Fruit fly (Drosophila melanogaster): Measurements from ENCODE around the gene Rala.

Gene Rala

dm6 chrX:3686469-3687410 is 32.7 kb downstream of the Rala start (continued):
- peak; percentile 62 for TF ChIP-seq nau (GFP tag; optimal IDR thresholded peaks at IDR 0.05)
- peak; percentile 90 for TF ChIP-seq row (GFP tag; IDR thresholded peaks at IDR 0.05)
- no peak for TF ChIP-seq danr (GFP tag; IDR thresholded peaks at IDR 0.05)
- TF ChIP-seq CG32767 (GFP tag; IDR thresholded peaks at IDR 0.05) = peak; percentile 60; the same call in 1 of the 2 replicates
- peak; percentile 75 for TF ChIP-seq ara (GFP tag; IDR thresholded peaks at IDR 0.05)
- no peak for TF ChIP-seq sr (GFP tag; IDR thresholded peaks at IDR 0.05)
- no peak for TF ChIP-seq CG7372 (GFP tag; IDR thresholded peaks at IDR 0.05)
- TF ChIP-seq Ada2b (GFP tag; IDR thresholded peaks at IDR 0.05) = peak; percentile 4; the same call in 1 of the 2 replicates
- peak; percentile 71 for TF ChIP-seq gcm (GFP tag; optimal IDR thresholded peaks at IDR 0.05)
- peak; percentile 24 for TF ChIP-seq sqz (GFP tag; optimal IDR thresholded peaks at IDR 0.05)
- TF ChIP-seq twi (tag; optimal IDR thresholded peaks at IDR 0.05) = peak; percentile 65
- no peak for TF ChIP-seq CG17612 (GFP tag; IDR thresholded peaks at IDR 0.05)
- TF ChIP-seq CG9727 (GFP tag; optimal IDR thresholded peaks at IDR 0.05) = peak; percentile 34
- TF ChIP-seq CG9437 (GFP tag; optimal IDR thresholded peaks at IDR 0.05) = peak; percentile 50
- TF ChIP-seq hkb (optimal IDR thresholded peaks at IDR 0.05) = no peak
- TF ChIP-seq hkb (GFP tag; IDR thresholded peaks at IDR 0.05) = peak; percentile 56
- no peak for TF ChIP-seq pan (optimal IDR thresholded peaks at IDR 0.05)
- peak in 1 of 2 experiments; percentile 64 for TF ChIP-seq pan (GFP tag; optimal IDR thresholded peaks at IDR 0.05 in 1 of 2, IDR thresholded peaks at IDR 0.05 in 1 of 2)
- TF ChIP-seq rib (GFP tag; IDR thresholded peaks at IDR 0.05) = no peak
- TF ChIP-seq CG11093 (GFP tag; IDR thresholded peaks at IDR 0.05) = peak; percentile 55; the same call in 2 of the 3 replicates
- TF ChIP-seq pzg (GFP tag; optimal IDR thresholded peaks at IDR 0.05) = no peak
- no peak for TF ChIP-seq bbx (GFP tag; IDR thresholded peaks at IDR 0.05; ENCODE audit: partially characterized antibody)
- TF ChIP-seq br (optimal IDR thresholded peaks at IDR 0.05) = no peak
- TF ChIP-seq CG17568 (GFP tag; optimal IDR thresholded peaks at IDR 0.05) = peak; percentile 52
- TF ChIP-seq CG11085 (GFP tag; IDR thresholded peaks at IDR 0.05) = no peak
- TF ChIP-seq disco-r (GFP tag; optimal IDR thresholded peaks at IDR 0.05) = no peak
- no peak for TF ChIP-seq da (GFP tag; optimal IDR thresholded peaks at IDR 0.05)
- peak; percentile 24 for TF ChIP-seq Lhr (GFP tag; optimal IDR thresholded peaks at IDR 0.05)
- TF ChIP-seq CG10565 (GFP tag; optimal IDR thresholded peaks at IDR 0.05) = no peak
- no peak for TF ChIP-seq Poxn (GFP tag; IDR thresholded peaks at IDR 0.05)
- no peak for TF ChIP-seq CG8478 (optimal IDR thresholded peaks at IDR 0.05)
- TF ChIP-seq yki (optimal IDR thresholded peaks at IDR 0.05) = no peak
- TF ChIP-seq salm (tag; optimal IDR thresholded peaks at IDR 0.05) = peak; percentile 19
- TF ChIP-seq Atf3 (GFP tag; optimal IDR thresholded peaks at IDR 0.05) = peak; percentile 67
- no peak for TF ChIP-seq CG10543 (GFP tag; optimal IDR thresholded peaks at IDR 0.05)
- TF ChIP-seq Usf (GFP tag; optimal IDR thresholded peaks at IDR 0.05) = no peak
- TF ChIP-seq CG2678 (tag; optimal IDR thresholded peaks at IDR 0.05) = peak; percentile 82
- TF ChIP-seq unpg (GFP tag; optimal IDR thresholded peaks at IDR 0.05) = peak; percentile 78
- no peak for TF ChIP-seq TFAM (GFP tag; optimal IDR thresholded peaks at IDR 0.05)
- peak; percentile 29 for TF ChIP-seq NC2α (GFP tag; optimal IDR thresholded peaks at IDR 0.05)
- peak; percentile 73 for TF ChIP-seq nerfin-1 (tag; optimal IDR thresholded peaks at IDR 0.05)
- peak; percentile 76 for TF ChIP-seq Ptx1 (GFP tag; IDR thresholded peaks at IDR 0.05)
- TF ChIP-seq Camta (GFP tag; optimal IDR thresholded peaks at IDR 0.05) = peak; percentile 65
- TF ChIP-seq dpn (GFP tag; optimal IDR thresholded peaks at IDR 0.05) = peak; percentile 59 to 68
- TF ChIP-seq H15 (GFP tag; IDR thresholded peaks at IDR 0.05) = peak; percentile 65
- peak; percentile 61 for TF ChIP-seq CG33557 (GFP tag; optimal IDR thresholded peaks at IDR 0.05)
- TF ChIP-seq ttk (GFP tag; IDR thresholded peaks at IDR 0.05) = peak; percentile 66
- no peak for TF ChIP-seq CG9797 (GFP tag; optimal IDR thresholded peaks at IDR 0.05)
- TF ChIP-seq Hr51 (GFP tag; optimal IDR thresholded peaks at IDR 0.05) = peak in 1 of 2 experiments; percentile 74
- TF ChIP-seq tna (GFP tag; IDR thresholded peaks at IDR 0.05; ENCODE audit: partially characterized antibody) = no peak
